Worm (Caenorhabditis elegans) whole organism, L4/young adult: ENCODE data around the gene ced-6.

ENCODE experiments used
- W03F9.2 ChIP-seq: fragments of 150-350 bp; optimal IDR thresholded peaks from 2 replicates; lab custom pipeline; 2014; ENCODE audit warnings: missing biosample characterization, missing genetic modification characterization
- him-1 ChIP-seq: sonication (generic microtip); optimal IDR thresholded peaks from 2 replicates; lab custom pipeline; 2016; ENCODE audit warnings: missing genotype, missing genetic modification reagents, missing genetic modification characterization, missing compliant biosample characterization

DNA sequence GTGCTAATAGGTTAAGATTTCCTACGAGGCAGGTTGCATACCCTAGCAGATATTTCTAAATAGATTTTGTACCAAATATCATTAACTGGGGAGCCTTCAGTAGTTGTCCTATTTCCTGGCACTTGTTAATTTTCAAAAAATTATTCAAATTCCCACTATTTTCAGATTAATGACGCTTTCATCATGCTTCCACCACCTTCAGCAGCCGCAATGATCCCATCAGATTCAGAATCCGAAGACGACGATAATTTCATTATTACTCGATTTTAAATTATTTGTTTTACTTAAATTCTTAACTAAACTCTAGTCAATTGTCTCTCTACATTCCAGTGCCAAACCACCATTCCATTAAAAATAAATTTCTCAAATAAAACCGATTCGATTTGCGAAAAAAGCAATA lies 44.7 kb upstream of the ced-6 start:
- TF ChIP-seq W03F9.2 (no peak), him-1 (no peak)
